Worm (Caenorhabditis elegans): ENCODE data around the gene nlp-66.

nlp-66 gene

ce11 chrX:11095480-11095879 is 21.1 kb downstream of the nlp-66 start (continued):
- TF ChIP-seq C16A3.4 (tag; optimal IDR thresholded peaks at IDR 0.05) = no peak
- TF ChIP-seq elt-2 (tag; optimal IDR thresholded peaks at IDR 0.05) = no peak
- TF ChIP-seq efl-3 (GFP tag; optimal IDR thresholded peaks at IDR 0.05) = no peak
- peak in 1 of 2 experiments; percentile 40 for TF ChIP-seq egl-27 (tag; optimal IDR thresholded peaks at IDR 0.05)
- TF ChIP-seq skn-1 (tag; optimal IDR thresholded peaks at IDR 0.05) = peak; percentile 52
- no peak for TF ChIP-seq ztf-4 (tag; optimal IDR thresholded peaks at IDR 0.05)
- peak in 1 of 2 experiments; percentile 50 for TF ChIP-seq ztf-11 (tag; optimal IDR thresholded peaks at IDR 0.05)
- no peak for TF ChIP-seq hlh-4 (tag; optimal IDR thresholded peaks at IDR 0.05)
- TF ChIP-seq lsy-2 (tag; optimal IDR thresholded peaks at IDR 0.05) = peak; percentile 10 to 20
- TF ChIP-seq nhr-47 (tag; optimal IDR thresholded peaks at IDR 0.05) = peak; percentile 87
- TF ChIP-seq zip-4 (GFP tag; optimal IDR thresholded peaks at IDR 0.05) = no peak
- TF ChIP-seq ceh-82 (tag; optimal IDR thresholded peaks at IDR 0.05) = peak; percentile 56 to 78 (median 62)
- TF ChIP-seq snu-23 (GFP tag; optimal IDR thresholded peaks at IDR 0.05) = peak; percentile 83
- peak; percentile 65 for TF ChIP-seq tbx-2 (tag; optimal IDR thresholded peaks at IDR 0.05)
- peak; percentile 72 for TF ChIP-seq nhr-19 (GFP tag; conservative IDR thresholded peaks at IDR 0.05)
- peak; percentile 55 for TF ChIP-seq mep-1 (tag; optimal IDR thresholded peaks at IDR 0.05)
- no peak for TF ChIP-seq unc-98 (GFP tag; IDR thresholded peaks at IDR 0.05)
- TF ChIP-seq aly-2 (tag; optimal IDR thresholded peaks at IDR 0.05) = no peak
- no peak for TF ChIP-seq snpc-4 (tag; optimal IDR thresholded peaks at IDR 0.05)
- peak; percentile 31 for TF ChIP-seq fos-1 (tag; optimal IDR thresholded peaks at IDR 0.05)
- TF ChIP-seq efl-1 (optimal IDR thresholded peaks at IDR 0.05) = peak; percentile 12 to 13
- peak in 1 of 2 experiments; percentile 93 for TF ChIP-seq efl-1 (GFP tag; optimal IDR thresholded peaks at IDR 0.05 in 1 of 2)
- peak; percentile 80 for TF ChIP-seq nhr-85 (tag)
- TF ChIP-seq zag-1 (tag; optimal IDR thresholded peaks at IDR 0.05) = no peak
- TF ChIP-seq rnt-1 (tag; optimal IDR thresholded peaks at IDR 0.05) = peak; percentile 66
- peak in 1 of 2 experiments; percentile 38 for TF ChIP-seq mdl-1 (tag; optimal IDR thresholded peaks at IDR 0.05)
- TF ChIP-seq Y116A8C.19 (tag; optimal IDR thresholded peaks at IDR 0.05; ENCODE audit: borderline replicate concordance) = no peak
- TF ChIP-seq nhr-12 (tag; optimal IDR thresholded peaks at IDR 0.05) = no peak

- TF ChIP-seq hpl-2 (GFP tag; optimal IDR thresholded peaks at IDR 0.05) = peak; percentile 100
- peak; percentile 57 for TF ChIP-seq ama-1 (optimal IDR thresholded peaks at IDR 0.05)
- peak; percentile 99 for TF ChIP-seq egl-13 (tag; optimal IDR thresholded peaks at IDR 0.05)
- TF ChIP-seq lin-13 (GFP tag; optimal IDR thresholded peaks at IDR 0.05) = peak; percentile 98
- TF ChIP-seq snpc-4 (tag; optimal IDR thresholded peaks at IDR 0.05) = peak; percentile 94
- TF ChIP-seq efl-1 (optimal IDR thresholded peaks at IDR 0.05) = peak; percentile 89 to 93
- peak; percentile 48 to 97 for TF ChIP-seq efl-1 (GFP tag; optimal IDR thresholded peaks at IDR 0.05 in 1 of 2)
- TF ChIP-seq Y116A8C.19 (tag; optimal IDR thresholded peaks at IDR 0.05; ENCODE audit: borderline replicate concordance) = peak; percentile 26
- TF ChIP-seq pag-3 (tag; optimal IDR thresholded peaks at IDR 0.05; ENCODE audit: borderline replicate concordance, insufficient read depth) = peak; percentile 77
- no peak for TF ChIP-seq hlh-17 (GFP tag; optimal IDR thresholded peaks at IDR 0.05; ENCODE audit: borderline replicate concordance)
- peak; percentile 84 for TF ChIP-seq vab-15 (tag; optimal IDR thresholded peaks at IDR 0.05)
- TF ChIP-seq nhr-84 (tag; optimal IDR thresholded peaks at IDR 0.05) = peak; percentile 99
- TF ChIP-seq nhr-12 (tag; optimal IDR thresholded peaks at IDR 0.05) = peak; percentile 88
- peak; percentile 95 for TF ChIP-seq mef-2 (tag; optimal IDR thresholded peaks at IDR 0.05)
- peak; percentile 100 for TF ChIP-seq C16A3.4 (tag; optimal IDR thresholded peaks at IDR 0.05)
- TF ChIP-seq ceh-8 (GFP tag; optimal IDR thresholded peaks at IDR 0.05) = peak; percentile 100
- peak; percentile 99 for TF ChIP-seq unc-86 (tag; optimal IDR thresholded peaks at IDR 0.05)
- TF ChIP-seq jun-1 (tag; optimal IDR thresholded peaks at IDR 0.05) = peak; percentile 100
- no peak for TF ChIP-seq sptf-1 (tag; optimal IDR thresholded peaks at IDR 0.05)
- TF ChIP-seq lin-15B (tag; optimal IDR thresholded peaks at IDR 0.05) = peak; percentile 3
- TF ChIP-seq nhr-85 (tag) = peak; percentile 99
- peak; percentile 59 to 95 for TF ChIP-seq mdl-1 (tag; optimal IDR thresholded peaks at IDR 0.05)
- peak; percentile 100 for TF ChIP-seq nhr-77 (tag; optimal IDR thresholded peaks at IDR 0.05)
- TF ChIP-seq nhr-11 (tag; optimal IDR thresholded peaks at IDR 0.05) = peak; percentile 100
- peak; percentile 94 for TF ChIP-seq pqm-1 (tag; optimal IDR thresholded peaks at IDR 0.05)
- TF ChIP-seq C34B4.2 (tag; optimal IDR thresholded peaks at IDR 0.05) = peak; percentile 70
- TF ChIP-seq alr-1 (tag; optimal IDR thresholded peaks at IDR 0.05; ENCODE audit: borderline replicate concordance) = no peak
- TF ChIP-seq unc-130 (tag; optimal IDR thresholded peaks at IDR 0.05) = peak; percentile 91
- peak; percentile 96 for TF ChIP-seq elt-2 (tag; optimal IDR thresholded peaks at IDR 0.05)
- peak; percentile 100 for TF ChIP-seq tbx-2 (tag; optimal IDR thresholded peaks at IDR 0.05)
- peak; percentile 61 for TF ChIP-seq ceh-90 (tag; optimal IDR thresholded peaks at IDR 0.05)
- peak; percentile 99 for TF ChIP-seq efl-3 (GFP tag; optimal IDR thresholded peaks at IDR 0.05)
- peak; percentile 100 for TF ChIP-seq lin-39 (tag; optimal IDR thresholded peaks at IDR 0.05)
- TF ChIP-seq skn-1 (tag; optimal IDR thresholded peaks at IDR 0.05) = peak; percentile 99
These were observed 22.5 kb downstream of the nlp-66 start for ce11 chrX:11093985-11094593.

Measured in whole organism, L1 larva.